Fruit fly (Drosophila melanogaster) S2 (cell line): Measurements from ENCODE around the gene Alh.

Experiments used
- CG8478 ChIP-seq: fragments of >200 bp; optimal IDR thresholded peaks from 2 replicates; lab custom pipeline; 2018
- CTCF ChIP-seq, 2 experiments: fragments of >200 bp; optimal IDR thresholded peaks; 2 replicates each; lab custom pipeline; 2018

The Alh gene

dm6 chr3R:7074297-7075114 lies 49.5 kb downstream of the Alh start, which contains the start of the genes Ufl1 and CG1943:
Gene Ufl1, minus strand, starts transcription at chr3R:7074452.
Gene CG1943, plus strand, starts transcription at chr3R:7074859.
- TF ChIP-seq CTCF (optimal IDR thresholded peaks at IDR 0.05; lab: Kevin White, UChicago) (peak; percentile 84 to 87), CG8478 (lab: Kevin White, UChicago) (no peak)

dm6 chr3R:7067092-7067491 lies 56.9 kb downstream of the Alh start, which contains the start of the genes CG1105 and CG1965:
Gene CG1105, minus strand, starts transcription at chr3R:7067136.
Gene CG1965, plus strand, starts transcription at chr3R:7067401.
- TF ChIP-seq CG8478 (lab: Kevin White, UChicago) (no peak), CTCF (optimal IDR thresholded peaks at IDR 0.05; lab: Kevin White, UChicago) (peak in 1 of 2 experiments; percentile 13)

dm6 chr3R:7066267-7066666 lies 57.7 kb downstream of the Alh start:
- TF ChIP-seq CG8478 (lab: Kevin White, UChicago) (no peak), CTCF (optimal IDR thresholded peaks at IDR 0.05; lab: Kevin White, UChicago) (no peak)

- no peak for TF ChIP-seq CTCF (optimal IDR thresholded peaks at IDR 0.05; lab: Kevin White, UChicago)
- TF ChIP-seq CG8478 (lab: Kevin White, UChicago), result no peak
Observed at dm6 chr3R:7061875-7062274, 62.1 kb downstream of the Alh start, which contains the start of gene Mst84B. Gene Mst84B, plus strand, starts transcription at chr3R:7062175.

- TF ChIP-seq CTCF (optimal IDR thresholded peaks at IDR 0.05; lab: Kevin White, UChicago), result no peak
- TF ChIP-seq CG8478 (lab: Kevin White, UChicago), result no peak
Observed at dm6 chr3R:7060467-7060866, 63.5 kb downstream of the Alh start, which contains the start of gene djl. Gene djl, plus strand, starts transcription at chr3R:7060767.

- TF ChIP-seq CG8478 (lab: Kevin White, UChicago), result no peak
- TF ChIP-seq CTCF (optimal IDR thresholded peaks at IDR 0.05; lab: Kevin White, UChicago), result no peak
Observed at dm6 chr3R:7059015-7059414, 65.0 kb downstream of the Alh start, which contains the start of gene dj. Gene dj, plus strand, starts transcription at chr3R:7059315.

dm6 chr3R:7058017-7058416 lies 66.0 kb downstream of the Alh start:
- TF ChIP-seq CTCF (optimal IDR thresholded peaks at IDR 0.05; lab: Kevin White, UChicago) (no peak), CG8478 (lab: Kevin White, UChicago) (no peak)

- no peak for TF ChIP-seq CG8478 (lab: Kevin White, UChicago)
- no peak for TF ChIP-seq CTCF (optimal IDR thresholded peaks at IDR 0.05; lab: Kevin White, UChicago)
Observed at dm6 chr3R:7054286-7054685, 69.7 kb downstream of the Alh start, which contains the start of gene CG1979. Gene CG1979, plus strand, starts transcription at chr3R:7054586.

dm6 chr3R:7052242-7052641 lies 71.7 kb downstream of the Alh start, which contains the start of gene Sodh1:
Gene Sodh1, plus strand, starts transcription at chr3R:7052335.
- TF ChIP-seq CG8478 (lab: Kevin White, UChicago) (no peak), CTCF (optimal IDR thresholded peaks at IDR 0.05; lab: Kevin White, UChicago) (no peak)
